Worm (Caenorhabditis elegans): ENCODE measurements around the gene cat-2.
A peak's percentile ranks its signal among the peaks of the same experiment; 100 is the strongest.

- TF ChIP-seq nhr-237 (tag; optimal IDR thresholded peaks at IDR 0.05): no peak
- peak; percentile 40 for TF ChIP-seq unc-62 (GFP tag; optimal IDR thresholded peaks at IDR 0.05)
- no peak for TF ChIP-seq pha-4 (tag; optimal IDR thresholded peaks at IDR 0.05)
- no peak for TF ChIP-seq nhr-28 (tag; optimal IDR thresholded peaks at IDR 0.05)
- TF ChIP-seq lin-13 (tag; optimal IDR thresholded peaks at IDR 0.05): no peak
- TF ChIP-seq sem-2 (GFP tag; optimal IDR thresholded peaks at IDR 0.05): no peak
- peak; percentile 95 for TF ChIP-seq blmp-1 (tag; optimal IDR thresholded peaks at IDR 0.05)
- no peak for TF ChIP-seq ztf-11 (tag; optimal IDR thresholded peaks at IDR 0.05)
- TF ChIP-seq mep-1 (tag; optimal IDR thresholded peaks at IDR 0.05): no peak
- TF ChIP-seq drap-1 (GFP tag; optimal IDR thresholded peaks at IDR 0.05): no peak
- TF ChIP-seq hlh-1 (tag; optimal IDR thresholded peaks at IDR 0.05): no peak
- TF ChIP-seq unc-120 (tag; optimal IDR thresholded peaks at IDR 0.05; ENCODE audit: poor library complexity, severe bottlenecking): no peak
- TF ChIP-seq M03D4.4 (tag; optimal IDR thresholded peaks at IDR 0.05): no peak
- no peak for TF ChIP-seq nhr-76 (tag; optimal IDR thresholded peaks at IDR 0.05)
Measured at ce11 chrII:300977-301772, 43.6 kb downstream of the cat-2 start, which contains the start of gene K01A2.5.

Data from whole organism, mixed stage, embryonic.